Fruit fly (Drosophila melanogaster) whole organism, prepupa: ENCODE results near the gene CG32271.

Source experiments
- Blimp-1 ChIP-seq: fragments of 200-800 bp; sonication (Bioruptor generic); optimal IDR thresholded peaks from 3 replicates; lab custom pipeline; 2017; ENCODE audit warnings: missing biosample characterization, missing genetic modification characterization, mild to moderate bottlenecking, moderate library complexity, missing genetic modification reagents
- CG31627 ChIP-seq: fragments of 200-800 bp; sonication (Bioruptor generic); optimal IDR thresholded peaks from 3 replicates; lab custom pipeline; 2016; ENCODE audit warnings: missing biosample characterization, missing genetic modification characterization
- CG3919 ChIP-seq: fragments of 200-800 bp; sonication (Bioruptor generic); optimal IDR thresholded peaks from 3 replicates; lab custom pipeline; 2016; ENCODE audit warnings: missing biosample characterization, missing genetic modification characterization
- CG6854 ChIP-seq: fragments of 200-800 bp; sonication (Bioruptor generic); optimal IDR thresholded peaks from 2 replicates; lab custom pipeline; 2017; ENCODE audit warnings: missing biosample characterization, mild to moderate bottlenecking, missing genetic modification characterization
- CG8632 ChIP-seq: fragments of 200-800 bp; sonication (Bioruptor generic); optimal IDR thresholded peaks from 3 replicates; lab custom pipeline; 2016; ENCODE audit warnings: missing biosample characterization, missing genetic modification characterization
- Hr38 ChIP-seq: sonication (Bioruptor generic); optimal IDR thresholded peaks from 2 replicates; lab custom pipeline; 2016; ENCODE audit warnings: missing biosample characterization, missing genetic modification characterization
- OdsH ChIP-seq: fragments of 200-800 bp; sonication (Bioruptor generic); optimal IDR thresholded peaks from 3 replicates; lab custom pipeline; 2016; ENCODE audit warnings: missing biosample characterization, missing genetic modification characterization
- Sox15 ChIP-seq: fragments of 200-800 bp; sonication (Bioruptor generic); optimal IDR thresholded peaks from 3 replicates; lab custom pipeline; 2016; ENCODE audit warnings: missing biosample characterization, missing genetic modification characterization
- cyc ChIP-seq: fragments of 200-800 bp; sonication (Bioruptor generic); optimal IDR thresholded peaks from 3 replicates; lab custom pipeline; 2016; ENCODE audit warnings: missing biosample characterization, missing genetic modification characterization
- dsx ChIP-seq: fragments of 200-800 bp; optimal IDR thresholded peaks from 3 replicates; lab custom pipeline; 2019; ENCODE audit warnings: missing biosample characterization, mild to moderate bottlenecking, missing genetic modification characterization, moderate library complexity; ENCODE audit not compliant: poor library complexity, severe bottlenecking
- lz ChIP-seq: fragments of 200-800 bp; sonication (Bioruptor generic); optimal IDR thresholded peaks from 3 replicates; lab custom pipeline; 2016; ENCODE audit warnings: missing biosample characterization, missing genetic modification characterization
- salr ChIP-seq, 2 experiments: fragments of 200-800 bp; sonication (Bioruptor generic); optimal IDR thresholded peaks; 3 replicates each; lab custom pipeline; 2016 to 2018; ENCODE audit warnings: missing biosample characterization in 2 of 2, missing genetic modification characterization in 2 of 2, mild to moderate bottlenecking in 1 of 2

- no peak for TF ChIP-seq Blimp-1
- no peak for TF ChIP-seq CG31627 (GFP tag; lab: Kevin White, UChicago)
- TF ChIP-seq lz (GFP tag; lab: Kevin White, UChicago) = no peak
- no peak for TF ChIP-seq CG6854 (GFP tag; lab: Kevin White, UChicago)
- no peak for TF ChIP-seq Hr38 (GFP tag; lab: Kevin White, UChicago)
- no peak for TF ChIP-seq OdsH (GFP tag; lab: Kevin White, UChicago)
- TF ChIP-seq salr (GFP tag; optimal IDR thresholded peaks at IDR 0.05; lab: Kevin White, UChicago) = no peak
- no peak for TF ChIP-seq CG3919 (GFP tag; lab: Kevin White, UChicago)
- TF ChIP-seq dsx (GFP tag; lab: Kevin White, UChicago) = no peak
- TF ChIP-seq cyc = no peak
- no peak for TF ChIP-seq CG8632 (GFP tag; lab: Kevin White, UChicago)
- TF ChIP-seq Sox15 (GFP tag; lab: Kevin White, UChicago) = no peak
Measured at dm6 chr3L:3172445-3172844, 30.5 kb downstream of the CG32271 start, which contains the start of gene CG14963.
